Worm (Caenorhabditis elegans) whole organism, young adult: ENCODE data around the gene T28A11.20.
A peak's percentile ranks its signal among the peaks of the same experiment; 100 is the strongest.

ENCODE experiments used
- B0261.1 ChIP-seq: sonication (generic microtip); optimal IDR thresholded peaks from 2 replicates; lab custom pipeline; 2016; ENCODE audit warnings: mild to moderate bottlenecking, missing genetic modification characterization, moderate library complexity, missing compliant biosample characterization
- T07F8.4 ChIP-seq: sonication (generic microtip); optimal IDR thresholded peaks from 2 replicates; lab custom pipeline; 2016; ENCODE audit warnings: mild to moderate bottlenecking, missing genetic modification characterization, moderate library complexity, missing compliant biosample characterization
- Y56A3A.18 ChIP-seq: fragments of 200-800 bp; sonication (Bioruptor generic); IDR thresholded peaks from 2 replicates; pipeline ENCODE4 v1.3.6; 2022; ENCODE audit warnings: missing genetic modification reagents, missing genetic modification characterization, missing compliant biosample characterization
- Y79H2A.3 ChIP-seq: fragments of 200-800 bp; sonication (Bioruptor generic); conservative IDR thresholded peaks from 2 replicates; pipeline ENCODE4 v1.3.6; 2022; ENCODE audit warnings: missing genetic modification reagents, missing genetic modification characterization, missing compliant biosample characterization
- Y95B8A.8 ChIP-seq: fragments of 200-800 bp; sonication (Bioruptor generic); IDR thresholded peaks from 2 replicates; pipeline ENCODE4 v1.3.6; 2022; ENCODE audit warnings: missing genetic modification reagents, missing genetic modification characterization, missing compliant biosample characterization
- aptf-2 ChIP-seq: fragments of 200-800 bp; sonication (Bioruptor generic); conservative IDR thresholded peaks from 2 replicates; pipeline ENCODE4 v1.3.6; 2022; ENCODE audit warnings: missing genetic modification reagents, missing genetic modification characterization, missing compliant biosample characterization
- aptf-3 ChIP-seq: fragments of 200-800 bp; sonication (Bioruptor generic); IDR thresholded peaks from 2 replicates; pipeline ENCODE4 v1.3.6; 2022; ENCODE audit warnings: missing genetic modification characterization, missing compliant biosample characterization
- cebp-1 ChIP-seq, 2 experiments: fragments of 200-800 bp in 1 of 2; sonication (Bioruptor generic) in 1 of 2; sonication (generic microtip) in 1 of 2; IDR thresholded peaks in 1 of 2; optimal IDR thresholded peaks in 1 of 2; 2 replicates each; pipeline versions ENCODE4 v1.3.6 to Lab custom; 2017 to 2022; ENCODE audit warnings: missing compliant biosample characterization in 2 of 2, missing genetic modification characterization in 2 of 2, mild to moderate bottlenecking in 1 of 2, missing genetic modification reagents in 1 of 2, moderate library complexity in 1 of 2
- chd-7 ChIP-seq: sonication (generic microtip); optimal IDR thresholded peaks from 2 replicates; lab custom pipeline; 2016; ENCODE audit warnings: mild to moderate bottlenecking, missing genetic modification characterization, moderate library complexity, missing compliant biosample characterization
- die-1 ChIP-seq: sonication (generic microtip); optimal IDR thresholded peaks from 2 replicates; lab custom pipeline; 2016; ENCODE audit warnings: missing genotype, mild to moderate bottlenecking, missing genetic modification characterization, missing compliant biosample characterization
- dpl-1 ChIP-seq: fragments of 150-350 bp; optimal IDR thresholded peaks from 2 replicates; lab custom pipeline; 2014; ENCODE audit warnings: missing biosample characterization, missing genetic modification reagents, missing genetic modification characterization
- efl-1 ChIP-seq: fragments of 150-350 bp; optimal IDR thresholded peaks from 2 replicates; lab custom pipeline; 2014; ENCODE audit warnings: missing biosample characterization, missing genetic modification reagents, missing genetic modification characterization
- egl-18 ChIP-seq: fragments of 200-800 bp; sonication (Bioruptor generic); IDR thresholded peaks from 2 replicates; pipeline ENCODE4 v1.3.6; 2022; ENCODE audit warnings: missing genetic modification reagents, missing genetic modification characterization, missing compliant biosample characterization
- egl-44 ChIP-seq: fragments of 200-800 bp; sonication (Bioruptor generic); IDR thresholded peaks from 2 replicates; pipeline ENCODE4 v1.3.6; 2022; ENCODE audit warnings: missing genetic modification reagents, missing genetic modification characterization, missing compliant biosample characterization
- egrh-3 ChIP-seq: fragments of 200-800 bp; sonication (Bioruptor generic); IDR thresholded peaks from 2 replicates; pipeline ENCODE4 v1.3.6; 2022; ENCODE audit warnings: missing genetic modification reagents, missing genetic modification characterization, missing compliant biosample characterization
- hmg-1.2 ChIP-seq: fragments of 200-800 bp; sonication (Bioruptor generic); IDR thresholded peaks from 2 replicates; pipeline ENCODE4 v1.3.6; 2022; ENCODE audit warnings: missing genetic modification reagents, missing genetic modification characterization, missing compliant biosample characterization
- let-607 ChIP-seq, 2 experiments: fragments of 200-800 bp in 1 of 2; sonication (Bioruptor generic) in 1 of 2; sonication (generic microtip) in 1 of 2; optimal IDR thresholded peaks; 2 replicates each; lab custom pipeline; 2016 to 2018; ENCODE audit warnings: mild to moderate bottlenecking in 2 of 2, missing compliant biosample characterization in 2 of 2, missing genetic modification characterization in 2 of 2, moderate library complexity in 2 of 2, missing genotype in 1 of 2
- lin-26 ChIP-seq: fragments of 200-800 bp; sonication (Bioruptor generic); IDR thresholded peaks from 2 replicates; pipeline ENCODE4 v1.3.6; 2022; ENCODE audit warnings: missing genetic modification reagents, missing genetic modification characterization, missing compliant biosample characterization
- lir-1 ChIP-seq: fragments of 200-800 bp; sonication (Bioruptor generic); conservative IDR thresholded peaks from 2 replicates; pipeline ENCODE4 v1.3.6; 2022; ENCODE audit warnings: missing genetic modification reagents, missing genetic modification characterization, missing compliant biosample characterization
- lsy-27 ChIP-seq: sonication (generic microtip); optimal IDR thresholded peaks from 2 replicates; lab custom pipeline; 2017; ENCODE audit warnings: missing genetic modification characterization, mild to moderate bottlenecking, missing compliant biosample characterization, antibody characterized with exemption, missing genotype, borderline replicate concordance; ENCODE audit not compliant: insufficient read depth
- madf-10 ChIP-seq: sonication (generic microtip); optimal IDR thresholded peaks from 2 replicates; lab custom pipeline; 2016; ENCODE audit warnings: mild to moderate bottlenecking, missing genetic modification characterization, missing compliant biosample characterization
- mes-4 ChIP-seq: sonication (generic microtip); optimal IDR thresholded peaks from 2 replicates; lab custom pipeline; 2016; ENCODE audit warnings: missing genotype, missing genetic modification characterization, missing compliant biosample characterization
- nfya-1 ChIP-seq: sonication (generic microtip); optimal IDR thresholded peaks from 2 replicates; lab custom pipeline; 2017; ENCODE audit warnings: antibody characterized with exemption, missing compliant biosample characterization, missing genetic modification characterization, borderline replicate concordance; ENCODE audit not compliant: insufficient read depth
- nhr-80 ChIP-seq: sonication (generic microtip); optimal IDR thresholded peaks from 2 replicates; lab custom pipeline; 2016; ENCODE audit warnings: missing genetic modification characterization, missing compliant biosample characterization
- repo-1 ChIP-seq: sonication (generic microtip); optimal IDR thresholded peaks from 2 replicates; lab custom pipeline; 2017; ENCODE audit warnings: mild to moderate bottlenecking, missing genetic modification characterization, missing compliant biosample characterization
- rpc-1 ChIP-seq, 2 experiments: fragments of 150-350 bp in 1 of 2; sonication (generic microtip) in 1 of 2; optimal IDR thresholded peaks; 2 replicates each; lab custom pipeline; 2014 to 2018; ENCODE audit warnings: missing biosample characterization in 1 of 2, missing genetic modification characterization in 1 of 2, missing genetic modification reagents in 1 of 2, missing genotype in 1 of 2
- sdz-38 ChIP-seq: sonication (generic microtip); optimal IDR thresholded peaks from 2 replicates; lab custom pipeline; 2016; ENCODE audit warnings: missing genotype, missing genetic modification characterization, missing compliant biosample characterization
- snpc-3.4 ChIP-seq: sonication (generic microtip); optimal IDR thresholded peaks from 2 replicates; lab custom pipeline; 2017; ENCODE audit warnings: missing genetic modification characterization, mild to moderate bottlenecking, missing compliant biosample characterization, antibody characterized with exemption, moderate library complexity, missing genotype, missing genetic modification reagents
- somi-1 ChIP-seq: fragments of 200-800 bp; sonication (Bioruptor generic); optimal IDR thresholded peaks from 2 replicates; lab custom pipeline; 2018; ENCODE audit warnings: mild to moderate bottlenecking, missing genetic modification characterization, missing compliant biosample characterization
- tbp1 ChIP-seq: fragments of 200-800 bp; sonication (Bioruptor generic); optimal IDR thresholded peaks from 2 replicates; lab custom pipeline; 2018; ENCODE audit warnings: mild to moderate bottlenecking, missing genetic modification characterization, missing compliant biosample characterization
- tbx-9 ChIP-seq: sonication (generic microtip); optimal IDR thresholded peaks from 2 replicates; lab custom pipeline; 2016; ENCODE audit warnings: borderline replicate concordance, missing genetic modification characterization, inconsistent platforms, missing compliant biosample characterization
- tlf-1 ChIP-seq: fragments of 200-800 bp; sonication (Bioruptor generic); optimal IDR thresholded peaks from 2 replicates; lab custom pipeline; 2018; ENCODE audit warnings: mild to moderate bottlenecking, missing genetic modification characterization, missing compliant biosample characterization
- ztf-25 ChIP-seq: fragments of 200-800 bp; sonication (Bioruptor generic); IDR thresholded peaks from 2 replicates; pipeline ENCODE4 v1.3.6; 2022; ENCODE audit warnings: missing genetic modification reagents, missing genetic modification characterization, missing compliant biosample characterization

Gene T28A11.20

DNA sequence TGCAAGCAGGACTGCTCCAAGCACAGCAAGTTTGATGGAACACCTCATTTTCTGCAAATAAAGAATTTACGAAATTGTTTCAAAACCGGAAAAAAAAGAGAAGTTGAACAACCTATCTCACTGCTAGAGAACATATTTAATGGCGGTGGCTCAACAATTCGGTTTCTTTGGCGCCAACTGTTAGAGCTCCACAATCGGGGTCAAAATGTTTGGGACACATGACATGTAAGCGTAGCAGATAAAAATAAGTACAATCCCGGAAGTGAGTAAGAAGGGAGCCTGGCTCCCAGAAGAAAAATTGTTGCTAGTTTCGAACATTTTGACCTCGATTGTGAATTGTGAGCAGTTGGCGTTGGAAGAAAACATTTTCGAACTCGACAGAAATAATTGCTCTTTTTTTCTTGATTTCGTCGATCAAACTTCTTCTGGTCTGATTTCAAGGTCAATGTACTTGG is 13.9 kb downstream of the T28A11.20 start, which contains the start of gene T28A11.16:
Gene T28A11.16 (minus strand): TSS at position 51 of the 455 bp plus-strand sequence.
- no peak for TF ChIP-seq tbp1
- TF ChIP-seq rpc-1 (optimal IDR thresholded peaks at IDR 0.05; lab: Kevin White, UChicago): no peak
- no peak for TF ChIP-seq rpc-1 (tag; optimal IDR thresholded peaks at IDR 0.05; lab: Kevin White, UChicago)
- no peak for TF ChIP-seq Y56A3A.18 (GFP tag; lab: Robert Waterston, UW)
- TF ChIP-seq somi-1 (GFP tag; lab: Kevin White, UChicago): no peak
- no peak for TF ChIP-seq tlf-1 (GFP tag; lab: Kevin White, UChicago)
- TF ChIP-seq egl-18 (GFP tag; lab: Robert Waterston, UW): no peak
- no peak for TF ChIP-seq snpc-3.4 (tag; lab: Kevin White, UChicago)
- TF ChIP-seq lir-1 (GFP tag; lab: Robert Waterston, UW): no peak
- TF ChIP-seq madf-10 (tag; lab: Kevin White, UChicago): no peak
- no peak for TF ChIP-seq die-1 (tag; lab: Kevin White, UChicago)
- no peak for TF ChIP-seq tbx-9
- TF ChIP-seq egrh-3 (GFP tag; lab: Robert Waterston, UW): no peak
- no peak for TF ChIP-seq lin-26 (GFP tag; lab: Robert Waterston, UW)
- TF ChIP-seq sdz-38 (tag; lab: Kevin White, UChicago): no peak
- TF ChIP-seq ztf-25: no peak

DNA sequence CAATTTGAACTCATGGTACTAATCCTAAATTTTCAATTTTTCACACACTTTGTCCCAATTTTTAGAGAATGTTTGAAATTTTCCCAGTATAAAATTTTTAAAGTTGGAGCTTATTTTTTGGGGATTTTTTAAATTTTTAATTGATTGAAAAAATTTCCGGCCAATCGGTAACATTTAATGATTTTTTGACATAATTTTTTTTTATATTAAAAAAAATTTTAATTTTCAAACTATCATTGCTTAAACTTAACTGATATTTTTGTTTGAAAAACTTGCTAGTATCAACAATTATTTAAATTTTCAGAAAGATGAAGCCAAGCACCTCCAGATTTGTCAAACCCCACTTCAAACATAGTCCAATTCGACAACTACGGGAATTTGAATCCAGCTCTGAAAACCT is 15.8 kb downstream of the T28A11.20 start, which contains the start of gene T28A11.22:
Gene T28A11.22 (plus strand): TSS at position 301 of the 400 bp plus-strand sequence.
- TF ChIP-seq egrh-3 (GFP tag; lab: Robert Waterston, UW) (no peak), B0261.1 (tag; lab: Kevin White, UChicago) (no peak), nhr-80 (no peak), efl-1 (GFP tag; lab: Kevin White, UChicago) (no peak), aptf-2 (no peak), Y95B8A.8 (no peak), T07F8.4 (tag; lab: Kevin White, UChicago) (no peak), egl-44 (no peak), dpl-1 (GFP tag; lab: Kevin White, UChicago) (no peak), chd-7 (tag; lab: Kevin White, UChicago) (no peak), lsy-27 (tag; lab: Kevin White, UChicago) (no peak), snpc-3.4 (tag; lab: Kevin White, UChicago) (no peak), let-607 (tag; optimal IDR thresholded peaks at IDR 0.05; lab: Kevin White, UChicago) (no peak), aptf-3 (GFP tag; lab: Robert Waterston, UW) (no peak), Y79H2A.3 (GFP tag; lab: Robert Waterston, UW) (no peak), sdz-38 (tag; lab: Kevin White, UChicago) (no peak), cebp-1 (GFP tag; IDR thresholded peaks at IDR 0.05; lab: Robert Waterston, UW) (no peak), cebp-1 (tag; optimal IDR thresholded peaks at IDR 0.05; lab: Kevin White, UChicago) (no peak), mes-4 (tag; lab: Kevin White, UChicago) (no peak)

DNA sequence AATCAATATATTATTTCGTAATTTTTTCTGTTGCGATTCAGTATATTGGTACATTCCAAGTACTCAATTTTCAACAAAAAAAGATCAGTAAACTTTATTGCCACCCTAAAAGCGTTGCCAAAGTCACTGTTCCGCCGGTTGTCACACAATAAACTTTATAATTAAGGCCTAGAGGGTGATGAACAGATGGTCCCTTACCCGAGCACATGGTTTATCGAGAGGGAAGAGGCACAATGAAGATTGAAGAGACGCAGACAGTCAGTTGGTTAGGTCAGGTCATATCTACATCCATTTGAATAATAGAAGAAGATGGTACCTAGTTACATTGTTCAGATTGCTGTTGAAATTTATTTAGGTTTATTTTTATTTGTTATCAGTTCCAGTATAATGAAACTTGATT is 16.2 kb downstream of the T28A11.20 start:
- TF ChIP-seq hmg-1.2 (GFP tag; lab: Robert Waterston, UW): peak; percentile 50; the same call in 1 of the 2 replicates
- no peak for TF ChIP-seq nfya-1
- no peak for TF ChIP-seq repo-1 (tag; lab: Kevin White, UChicago)
- no peak for TF ChIP-seq aptf-3 (GFP tag; lab: Robert Waterston, UW)
